Worm (Caenorhabditis elegans) whole organism, L3 larva: ENCODE data around the gene eri-9.

Source experiments
- aly-2 ChIP-seq: fragments of 150-350 bp; optimal IDR thresholded peaks from 2 replicates; lab custom pipeline; 2014; ENCODE audit warnings: missing biosample characterization, missing genetic modification characterization
- elt-2 ChIP-seq: sonication (generic microtip); optimal IDR thresholded peaks from 2 replicates; lab custom pipeline; 2016; ENCODE audit warnings: missing genetic modification reagents, mild to moderate bottlenecking, missing genetic modification characterization, missing compliant biosample characterization
- lin-39 ChIP-seq: fragments of 150-350 bp; optimal IDR thresholded peaks from 2 replicates; lab custom pipeline; 2018; ENCODE audit warnings: missing biosample characterization, missing genetic modification reagents, missing genetic modification characterization
- nhr-12 ChIP-seq: fragments of 150-350 bp; optimal IDR thresholded peaks from 2 replicates; lab custom pipeline; 2014; ENCODE audit warnings: missing biosample characterization, missing genetic modification characterization
- pha-4 ChIP-seq: fragments of 150-350 bp; optimal IDR thresholded peaks from 2 replicates; lab custom pipeline; 2014; ENCODE audit warnings: missing biosample characterization, missing genetic modification reagents, missing genetic modification characterization

DNA sequence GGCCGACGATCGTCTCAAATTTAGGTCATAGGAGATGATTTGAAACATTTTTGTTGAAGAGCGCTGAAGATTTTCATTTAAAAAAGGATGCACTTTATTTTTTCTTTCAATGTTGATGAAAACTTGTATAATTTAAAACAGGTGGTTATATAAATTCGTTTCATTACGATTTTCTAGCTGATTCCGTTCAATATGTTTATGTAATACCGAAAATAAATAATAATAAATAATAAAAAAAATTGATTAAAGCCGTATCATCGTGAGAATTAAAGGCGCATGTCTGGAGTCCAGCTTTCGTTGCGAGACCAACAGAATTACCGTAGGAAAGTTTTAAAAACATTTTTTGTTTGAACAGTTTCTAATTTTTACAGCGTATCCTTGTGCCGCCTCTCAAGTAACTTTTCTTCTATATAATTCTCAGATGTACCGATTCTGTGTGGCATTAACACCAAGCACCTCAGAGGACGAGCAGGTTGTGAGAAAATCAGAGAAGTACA is at the start of gene eri-9, which contains the start of gene C26E6.12:
- TF ChIP-seq nhr-12 (no peak), pha-4 (tag; lab: Kevin White, UChicago) (no peak), elt-2 (tag; lab: Kevin White, UChicago) (no peak), lin-39 (tag; lab: Kevin White, UChicago) (no peak), aly-2 (tag; lab: Kevin White, UChicago) (no peak)
